Worm (Caenorhabditis elegans): ENCODE measurements around the gene F46B3.7.
"Not testable (repeated sequence)": the region's sequence is repeated elsewhere in the genome, so short reads cannot be mapped to it uniquely, and the experiment has no call there.

Gene F46B3.7

DNA sequence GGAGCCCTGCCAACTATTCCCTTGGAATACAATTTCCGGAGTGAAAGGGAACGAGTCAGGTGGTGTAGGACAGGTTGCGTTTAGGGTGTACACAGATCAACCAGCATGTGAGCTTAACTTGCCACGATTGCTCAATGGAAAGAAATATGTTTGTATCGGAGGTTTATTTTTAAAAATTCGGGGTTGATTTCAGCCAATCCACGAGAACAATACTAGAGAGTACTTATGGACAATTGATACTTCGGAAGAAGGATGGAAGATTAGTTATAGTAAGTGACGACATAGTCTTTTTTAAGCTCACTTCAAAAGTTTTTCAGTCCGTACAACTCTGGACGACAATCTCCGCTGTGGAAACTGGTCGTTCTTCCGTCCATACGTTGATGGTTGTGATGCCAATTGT, 43.7 kb downstream of the F46B3.7 start:
- TF ChIP-seq unc-62 (GFP tag; optimal IDR thresholded peaks at IDR 0.05) = no peak

DNA sequence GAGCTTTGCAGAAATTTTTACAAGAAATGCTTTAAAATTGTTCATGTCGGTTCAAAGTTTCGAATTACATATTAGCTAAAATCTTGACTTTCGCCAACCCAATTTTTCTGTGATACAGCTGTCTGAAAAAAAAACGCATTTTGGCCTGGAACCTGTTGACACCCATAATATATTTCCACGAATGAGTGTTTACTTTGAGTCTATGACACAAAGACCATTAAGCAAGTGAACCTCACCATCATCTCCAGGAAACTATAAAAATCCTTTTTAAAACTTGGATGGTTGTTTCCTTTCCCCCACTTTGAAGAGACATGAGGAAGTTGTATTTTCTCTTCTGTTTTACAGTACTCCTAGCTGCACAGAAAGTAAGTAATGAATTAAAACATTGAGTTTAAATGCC, 44.2 kb downstream of the F46B3.7 start, which contains the start of gene clec-263:
Gene clec-263, plus strand, starts transcription at position 301 of the 400 bp plus-strand sequence.
- no peak for TF ChIP-seq unc-62 (GFP tag; optimal IDR thresholded peaks at IDR 0.05)

ce11 chrV:20573392-20573791, 45.1 kb downstream of the F46B3.7 start, which contains the start of gene F26F2.5:
F26F2.5 (plus strand) TSS chrV:20573692.
- no peak for TF ChIP-seq unc-62 (GFP tag; optimal IDR thresholded peaks at IDR 0.05)

DNA sequence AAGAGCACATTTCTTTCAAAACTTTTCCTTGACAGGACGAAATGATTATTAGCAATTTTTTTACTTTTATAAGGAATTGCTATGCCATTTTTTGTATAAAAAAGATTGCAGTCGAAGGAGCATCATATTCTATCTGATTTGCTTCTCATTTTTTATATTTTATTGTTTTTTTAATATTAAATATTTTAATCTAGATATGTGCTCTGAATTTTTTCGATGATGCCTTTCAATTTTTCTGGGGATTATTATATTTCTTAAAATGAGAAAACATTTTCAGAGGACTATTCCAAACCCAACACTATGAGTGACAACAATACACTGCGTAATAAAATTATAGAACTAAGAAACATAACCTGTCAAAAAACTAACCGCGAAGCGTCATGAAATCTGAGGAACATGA, 49.5 kb downstream of the F46B3.7 start, which contains the start of gene F26F2.4:
Gene F26F2.4, plus strand, starts transcription at position 301 of the 400 bp plus-strand sequence.
- not testable (repeated sequence) for TF ChIP-seq unc-62 (GFP tag; optimal IDR thresholded peaks at IDR 0.05)

All from whole organism, dauer.